Worm (Caenorhabditis elegans): ENCODE data around the gene T13A10.2.

ce11 chrIV:6217503-6217902, 35.6 kb upstream of the T13A10.2 start:
- TF ChIP-seq C34B4.2 (tag; optimal IDR thresholded peaks at IDR 0.05) (no peak), unc-62 (GFP tag; optimal IDR thresholded peaks at IDR 0.05) (no peak), C16A3.4 (tag; optimal IDR thresholded peaks at IDR 0.05) (no peak), nhr-12 (tag; optimal IDR thresholded peaks at IDR 0.05) (no peak), sptf-1 (tag; optimal IDR thresholded peaks at IDR 0.05) (no peak), zag-1 (tag; optimal IDR thresholded peaks at IDR 0.05) (no peak), zip-4 (GFP tag; optimal IDR thresholded peaks at IDR 0.05) (no peak)
